Fruit fly (Drosophila melanogaster): ENCODE measurements around the gene CG14518.

- TF ChIP-seq insv (optimal IDR thresholded peaks at IDR 0.05): no peak
- no peak for TF ChIP-seq ttk (optimal IDR thresholded peaks at IDR 0.05)
- no peak for TF ChIP-seq psq (optimal IDR thresholded peaks at IDR 0.05)
- no peak for TF ChIP-seq Sin3A (optimal IDR thresholded peaks at IDR 0.05)
- TF ChIP-seq h (optimal IDR thresholded peaks at IDR 0.05): no peak
- TF ChIP-seq Myc (optimal IDR thresholded peaks at IDR 0.05): no peak
Measured at dm6 chr3R:29071141-29071540, 46.4 kb downstream of the CG14518 start.
